Worm (Caenorhabditis elegans) whole organism, L2 larva: Measurements from ENCODE around the gene M03B6.1.

ENCODE experiments used
- R02D3.7 ChIP-seq: fragments of 150-350 bp; optimal IDR thresholded peaks from 2 replicates; lab custom pipeline; 2014; ENCODE audit warnings: missing biosample characterization, missing genetic modification characterization
- ama-1 ChIP-seq: fragments of 150-350 bp; optimal IDR thresholded peaks from 2 replicates; lab custom pipeline; 2018; ENCODE audit warnings: inconsistent platforms
- elt-3 ChIP-seq: sonication (generic microtip); optimal IDR thresholded peaks from 2 replicates; lab custom pipeline; 2017; ENCODE audit warnings: missing biosample characterization, missing genetic modification characterization
- lsy-2 ChIP-seq, 2 experiments: fragments of 150-350 bp in 1 of 2; sonication (generic microtip) in 1 of 2; optimal IDR thresholded peaks; 2 replicates each; lab custom pipeline; 2014 to 2017; ENCODE audit warnings: missing biosample characterization in 2 of 2, missing genetic modification characterization in 2 of 2
- mdl-1 ChIP-seq, 2 experiments: fragments of 150-350 bp in 1 of 2; sonication (generic microtip) in 1 of 2; optimal IDR thresholded peaks; 2 replicates each; lab custom pipeline; 2017; ENCODE audit warnings: missing biosample characterization in 2 of 2, missing genetic modification characterization in 2 of 2
- nhr-11 ChIP-seq: fragments of 150-350 bp; optimal IDR thresholded peaks from 2 replicates; lab custom pipeline; 2014; ENCODE audit warnings: missing biosample characterization, missing genetic modification characterization
- unc-62 ChIP-seq: fragments of 150-350 bp; optimal IDR thresholded peaks from 2 replicates; lab custom pipeline; 2014; ENCODE audit warnings: missing biosample characterization, missing genetic modification reagents, missing genetic modification characterization
- ztf-4 ChIP-seq: fragments of 150-350 bp; optimal IDR thresholded peaks from 2 replicates; lab custom pipeline; 2014; ENCODE audit warnings: missing biosample characterization, missing genetic modification characterization

ce11 chrX:13875913-13876312 is 34.5 kb downstream of the M03B6.1 start:
- no peak for TF ChIP-seq ama-1 (lab: Kevin White, UChicago)
- no peak for TF ChIP-seq unc-62 (GFP tag; lab: Kevin White, UChicago)
- no peak for TF ChIP-seq lsy-2 (tag; optimal IDR thresholded peaks at IDR 0.05; lab: Kevin White, UChicago)
- TF ChIP-seq ztf-4 (tag; lab: Kevin White, UChicago), result no peak
- no peak for TF ChIP-seq nhr-11 (tag; lab: Kevin White, UChicago)
- no peak for TF ChIP-seq R02D3.7
- no peak for TF ChIP-seq mdl-1 (tag; optimal IDR thresholded peaks at IDR 0.05; lab: Kevin White, UChicago)
- no peak for TF ChIP-seq elt-3
